Worm (Caenorhabditis elegans) whole organism, L4 larva: Measurements from ENCODE around the gene lact-8.

ENCODE experiments used
- F37D6.2 ChIP-seq: sonication (generic microtip); optimal IDR thresholded peaks from 2 replicates; lab custom pipeline; 2016; ENCODE audit warnings: mild to moderate bottlenecking, missing genetic modification characterization, missing compliant biosample characterization
- F49E8.2 ChIP-seq: sonication (generic microtip); optimal IDR thresholded peaks from 2 replicates; lab custom pipeline; 2016; ENCODE audit warnings: missing compliant biosample characterization, mild to moderate bottlenecking, missing genetic modification characterization, borderline replicate concordance
- R02D3.7 ChIP-seq: fragments of 150-350 bp; sonication (generic microtip); optimal IDR thresholded peaks from 3 replicates; lab custom pipeline; 2014; ENCODE audit warnings: missing biosample characterization, missing genetic modification characterization
- Y48G9A.11 ChIP-seq: fragments of 200-800 bp; sonication (Bioruptor generic); IDR thresholded peaks from 2 replicates; pipeline ENCODE4 v1.3.6; 2022; ENCODE audit warnings: missing genetic modification reagents, missing genetic modification characterization, missing compliant biosample characterization
- ZK546.5 ChIP-seq, 2 experiments: sonication (generic microtip); optimal IDR thresholded peaks; 2 replicates each; lab custom pipeline; 2017; ENCODE audit warnings: missing biosample characterization in 2 of 2, missing genetic modification characterization in 2 of 2
- aha-1 ChIP-seq: fragments of 150-350 bp; peaks from one replicate; lab custom pipeline; 2014; ENCODE audit warnings: missing biosample characterization, missing genetic modification characterization
- ceh-28 ChIP-seq: fragments of 150-350 bp; optimal IDR thresholded peaks from 2 replicates; lab custom pipeline; 2014; ENCODE audit warnings: missing biosample characterization, missing genetic modification reagents, missing genetic modification characterization
- ceh-82 ChIP-seq: sonication (generic microtip); optimal IDR thresholded peaks from 2 replicates; lab custom pipeline; 2017; ENCODE audit warnings: missing biosample characterization, missing genetic modification characterization
- cey-2 ChIP-seq: sonication (generic microtip); optimal IDR thresholded peaks from 3 replicates; lab custom pipeline; 2017; ENCODE audit warnings: missing genetic modification characterization, mild to moderate bottlenecking, missing compliant biosample characterization, antibody characterized with exemption, borderline replicate concordance; ENCODE audit not compliant: insufficient read depth
- ctbp-1 ChIP-seq: fragments of 200-800 bp; sonication (Bioruptor generic); IDR thresholded peaks from 2 replicates; pipeline ENCODE4 v1.3.6; 2022; ENCODE audit warnings: missing genetic modification reagents, missing genetic modification characterization, missing compliant biosample characterization
- daf-16 ChIP-seq, 3 experiments: sonication (generic microtip); optimal IDR thresholded peaks; 2 replicates each; lab custom pipeline; 2016 to 2017; ENCODE audit warnings: missing genetic modification characterization in 3 of 3, missing genetic modification reagents in 3 of 3, mild to moderate bottlenecking in 2 of 3, missing compliant biosample characterization in 2 of 3, missing biosample characterization in 1 of 3, moderate library complexity in 1 of 3
- daf-19 ChIP-seq: fragments of 200-800 bp; sonication (Bioruptor generic); conservative IDR thresholded peaks from 2 replicates; pipeline ENCODE4 v1.3.6; 2022; ENCODE audit warnings: missing genetic modification characterization, missing compliant biosample characterization
- dmd-8 ChIP-seq: fragments of 200-800 bp; sonication (Bioruptor generic); IDR thresholded peaks from 2 replicates; pipeline ENCODE4 v1.3.6; 2022; ENCODE audit warnings: missing genetic modification characterization, missing compliant biosample characterization
- dmd-9 ChIP-seq: fragments of 200-800 bp; sonication (Bioruptor generic); IDR thresholded peaks from 2 replicates; pipeline ENCODE4 v1.3.6; 2022; ENCODE audit warnings: missing genetic modification reagents, missing genetic modification characterization, missing compliant biosample characterization
- dpl-1 ChIP-seq: fragments of 150-350 bp; optimal IDR thresholded peaks from 2 replicates; lab custom pipeline; 2014; ENCODE audit warnings: missing biosample characterization, missing genetic modification reagents, missing genetic modification characterization
- duxl-1 ChIP-seq: sonication (generic microtip); optimal IDR thresholded peaks from 2 replicates; lab custom pipeline; 2016; ENCODE audit warnings: mild to moderate bottlenecking, missing genetic modification characterization, moderate library complexity, missing compliant biosample characterization; ENCODE audit not compliant: poor library complexity
- dve-1 ChIP-seq: sonication (generic microtip); optimal IDR thresholded peaks from 2 replicates; lab custom pipeline; 2017; ENCODE audit warnings: antibody characterized with exemption, mild to moderate bottlenecking, missing genetic modification characterization, missing compliant biosample characterization; ENCODE audit not compliant: insufficient read depth
- hlh-11 ChIP-seq: fragments of 200-800 bp; sonication (Bioruptor generic); optimal IDR thresholded peaks from 2 replicates; lab custom pipeline; 2018; ENCODE audit warnings: mild to moderate bottlenecking, missing genetic modification characterization, missing compliant biosample characterization
- lim-7 ChIP-seq: fragments of 200-800 bp; sonication (Bioruptor generic); IDR thresholded peaks from 2 replicates; pipeline ENCODE4 v1.3.6; 2022; ENCODE audit warnings: missing genetic modification characterization, missing compliant biosample characterization
- lin-13 ChIP-seq: fragments of 150-350 bp; optimal IDR thresholded peaks from 2 replicates; lab custom pipeline; 2014; ENCODE audit warnings: missing biosample characterization, missing genetic modification reagents, missing genetic modification characterization
- lin-29 ChIP-seq: fragments of 200-800 bp; sonication (Bioruptor generic); IDR thresholded peaks from 2 replicates; pipeline ENCODE4 v1.3.6; 2022; ENCODE audit warnings: missing genetic modification reagents, missing genetic modification characterization, missing compliant biosample characterization
- lsy-2 ChIP-seq, 2 experiments: fragments of 150-350 bp in 1 of 2; sonication (generic microtip) in 1 of 2; optimal IDR thresholded peaks; 2 replicates each; lab custom pipeline; 2014 to 2017; ENCODE audit warnings: missing biosample characterization in 2 of 2, missing genetic modification characterization in 2 of 2
- mes-2 ChIP-seq: sonication (generic microtip); optimal IDR thresholded peaks from 2 replicates; lab custom pipeline; 2016; ENCODE audit warnings: missing genotype, mild to moderate bottlenecking, missing genetic modification characterization, missing compliant biosample characterization; ENCODE audit not compliant: poor library complexity, severe bottlenecking
- mxl-3 ChIP-seq: fragments of 200-800 bp; sonication (Bioruptor generic); optimal IDR thresholded peaks from 2 replicates; lab custom pipeline; 2018; ENCODE audit warnings: mild to moderate bottlenecking, missing genetic modification characterization, missing compliant biosample characterization
- nhr-102 ChIP-seq: sonication (generic microtip); optimal IDR thresholded peaks from 2 replicates; lab custom pipeline; 2016; ENCODE audit warnings: mild to moderate bottlenecking, missing genetic modification characterization, moderate library complexity, missing compliant biosample characterization
- nhr-11 ChIP-seq: fragments of 150-350 bp; optimal IDR thresholded peaks from 2 replicates; lab custom pipeline; 2014; ENCODE audit warnings: missing biosample characterization, missing genetic modification characterization
- nhr-237 ChIP-seq: sonication (generic microtip); optimal IDR thresholded peaks from 2 replicates; lab custom pipeline; 2017; ENCODE audit warnings: missing biosample characterization, missing genetic modification characterization
- nhr-28 ChIP-seq: fragments of 150-350 bp; optimal IDR thresholded peaks from 2 replicates; lab custom pipeline; 2014; ENCODE audit warnings: missing biosample characterization, missing genetic modification characterization
- nhr-6 ChIP-seq: fragments of 150-350 bp; optimal IDR thresholded peaks from 2 replicates; lab custom pipeline; 2014; ENCODE audit warnings: missing biosample characterization, missing genetic modification characterization
- nhr-77 ChIP-seq: fragments of 150-350 bp; optimal IDR thresholded peaks from 2 replicates; lab custom pipeline; 2014; ENCODE audit warnings: missing biosample characterization, missing genetic modification characterization
- pha-4 ChIP-seq, 2 experiments: fragments of 150-350 bp in 1 of 2; fragments of 200-800 bp in 1 of 2; sonication (Bioruptor generic) in 1 of 2; IDR thresholded peaks in 1 of 2; optimal IDR thresholded peaks in 1 of 2; 2 replicates each; pipeline versions ENCODE4 v1.3.6 to Lab custom; 2014 to 2022; ENCODE audit warnings: missing genetic modification characterization in 2 of 2, missing genetic modification reagents in 2 of 2, missing biosample characterization in 1 of 2, missing compliant biosample characterization in 1 of 2
- rbr-2 ChIP-seq: sonication (generic microtip); optimal IDR thresholded peaks from 2 replicates; lab custom pipeline; 2016; ENCODE audit warnings: missing genotype, missing genetic modification characterization, missing compliant biosample characterization
- saeg-2 ChIP-seq: fragments of 200-800 bp; sonication (Bioruptor generic); IDR thresholded peaks from 2 replicates; pipeline ENCODE4 v1.3.6; 2022; ENCODE audit warnings: missing genetic modification reagents, missing genetic modification characterization, missing compliant biosample characterization
- set-16 ChIP-seq: fragments of 200-800 bp; sonication (Bioruptor generic); IDR thresholded peaks from 2 replicates; pipeline ENCODE4 v1.3.6; 2022; ENCODE audit warnings: missing genetic modification reagents, missing genetic modification characterization, missing compliant biosample characterization
- snpc-1.2 ChIP-seq: fragments of 200-800 bp; sonication (Bioruptor generic); IDR thresholded peaks from 2 replicates; pipeline ENCODE4 v1.3.6; 2022; ENCODE audit warnings: missing genetic modification reagents, missing genetic modification characterization, missing compliant biosample characterization
- tra-1 ChIP-seq: fragments of 200-800 bp; sonication (Bioruptor generic); IDR thresholded peaks from 2 replicates; pipeline ENCODE4 v1.3.6; 2022; ENCODE audit warnings: missing genetic modification reagents, missing genetic modification characterization, missing compliant biosample characterization
- unc-62 ChIP-seq, 3 experiments: fragments of 150-350 bp in 1 of 3; sonication (generic microtip); optimal IDR thresholded peaks in 2 of 3; peaks in 1 of 3; 1 replicate in 1 of 3; 2 replicates in 2 of 3; lab custom pipeline; 2014 to 2017; ENCODE audit warnings: missing biosample characterization in 3 of 3, missing genetic modification characterization in 3 of 3, missing genetic modification reagents in 3 of 3, missing genotype in 1 of 3
- zag-1 ChIP-seq: fragments of 150-350 bp; optimal IDR thresholded peaks from 2 replicates; lab custom pipeline; 2014; ENCODE audit warnings: missing biosample characterization, missing genetic modification characterization

The lact-8 gene

ce11 chrV:11075209-11076027, 18.0 kb downstream of the lact-8 start (continued):
- TF ChIP-seq unc-62 (GFP tag; optimal IDR thresholded peaks at IDR 0.05 in 1 of 2; lab: Kevin White, UChicago) (peak in 1 of 2 experiments; percentile 93), unc-62 (tag; optimal IDR thresholded peaks at IDR 0.05; lab: Kevin White, UChicago) (no peak), dpl-1 (peak; percentile 7), saeg-2 (GFP tag; lab: Robert Waterston, UW) (no peak), dmd-8 (GFP tag; lab: Robert Waterston, UW) (0 out of 2 replicates have a peak, but pooled peaks have one; percentile 44), dve-1 (peak; percentile 28), mxl-3 (peak; percentile 67), rbr-2 (peak; percentile 72), mes-2 (tag; lab: Kevin White, UChicago) (peak; percentile 39), F49E8.2 (tag; lab: Kevin White, UChicago) (no peak), ctbp-1 (GFP tag; lab: Robert Waterston, UW) (peak; percentile 74), lsy-2 (tag; optimal IDR thresholded peaks at IDR 0.05; lab: Kevin White, UChicago) (peak in 1 of 2 experiments; percentile 27), Y48G9A.11 (GFP tag; lab: Robert Waterston, UW) (peak; percentile 54; the same call in 1 of the 2 replicates), duxl-1 (tag; lab: Kevin White, UChicago) (no peak), aha-1 (tag; lab: Kevin White, UChicago) (peak; percentile 80), nhr-102 (tag; lab: Kevin White, UChicago) (no peak)
- TF ChIP-seq, all 104 proteins: peak for 26

- TF ChIP-seq hlh-11 (tag; lab: Kevin White, UChicago) (peak; percentile 40), daf-16 (GFP tag; optimal IDR thresholded peaks at IDR 0.05; lab: Kevin White, UChicago) (peak in 1 of 2 experiments; percentile 47), daf-16 (tag; optimal IDR thresholded peaks at IDR 0.05; lab: Kevin White, UChicago) (no peak), dmd-9 (no peak), nhr-11 (tag; lab: Kevin White, UChicago) (peak; percentile 46), mxl-3 (peak; percentile 9), aha-1 (tag; lab: Kevin White, UChicago) (peak; percentile 32), tra-1 (GFP tag; lab: Robert Waterston, UW) (no peak), nhr-28 (tag; lab: Kevin White, UChicago) (peak; percentile 22), set-16 (GFP tag; lab: Robert Waterston, UW) (peak; percentile 45), ctbp-1 (GFP tag; lab: Robert Waterston, UW) (0 out of 2 replicates have a peak, but pooled peaks have one; percentile 10), snpc-1.2 (GFP tag; lab: Robert Waterston, UW) (peak; percentile 17; the same call in 1 of the 2 replicates), ceh-82 (tag; lab: Kevin White, UChicago) (no peak), pha-4 (GFP tag; IDR thresholded peaks at IDR 0.05; lab: Robert Waterston, UW) (peak; percentile 47; the same call in 1 of the 2 replicates), pha-4 (tag; optimal IDR thresholded peaks at IDR 0.05; lab: Kevin White, UChicago) (no peak)
- TF ChIP-seq, all 104 proteins: peak for 10
Measured at ce11 chrV:11074448-11074847, 19.0 kb downstream of the lact-8 start, which contains the start of gene act-3. act-3 (minus strand) TSS chrV:11074498.

DNA sequence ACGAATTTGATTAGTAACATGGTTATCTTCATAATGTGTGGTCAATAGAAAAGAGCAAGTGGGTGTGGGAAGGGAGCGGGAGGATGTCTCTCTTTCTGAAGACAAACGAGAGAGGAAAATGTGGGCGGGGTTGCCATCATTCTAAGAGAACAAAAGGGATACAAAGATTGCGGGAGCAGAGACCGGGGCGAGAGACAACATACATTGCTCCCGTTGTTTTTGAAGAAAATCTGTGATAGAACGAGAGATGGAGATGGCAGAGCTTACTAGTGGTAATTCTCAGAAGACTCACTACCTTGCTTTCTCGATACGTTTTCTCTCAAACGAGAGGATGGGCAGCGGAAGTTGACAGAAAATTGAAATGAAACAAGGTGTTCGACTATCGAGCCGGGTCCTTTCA, 20.1 kb downstream of the lact-8 start:
- TF ChIP-seq lin-13 (no peak), zag-1 (tag; lab: Kevin White, UChicago) (no peak), nhr-77 (tag; lab: Kevin White, UChicago) (no peak), cey-2 (tag; lab: Kevin White, UChicago) (no peak), ceh-28 (tag; lab: Kevin White, UChicago) (no peak), lin-29 (GFP tag; lab: Robert Waterston, UW) (no peak), R02D3.7 (no peak), ctbp-1 (GFP tag; lab: Robert Waterston, UW) (no peak), dmd-9 (no peak), nhr-6 (tag; lab: Kevin White, UChicago) (no peak), F37D6.2 (tag; lab: Kevin White, UChicago) (no peak), lim-7 (no peak), nhr-237 (tag; lab: Kevin White, UChicago) (no peak), ZK546.5 (tag; optimal IDR thresholded peaks at IDR 0.05; lab: Kevin White, UChicago) (no peak), lsy-2 (tag; optimal IDR thresholded peaks at IDR 0.05; lab: Kevin White, UChicago) (no peak), daf-19 (GFP tag; lab: Robert Waterston, UW) (no peak)
- TF ChIP-seq, all 104 proteins: peak for 0
